Worm (Caenorhabditis elegans) whole organism, young adult: Measurements from ENCODE around the gene Y54H5A.2.
A peak's percentile ranks its signal among the peaks of the same experiment; 100 is the strongest.

ENCODE experiments used
- D2030.7 ChIP-seq: fragments of 200-800 bp; sonication (Bioruptor generic); IDR thresholded peaks from 2 replicates; pipeline ENCODE4 v1.3.6; 2022; ENCODE audit warnings: missing genetic modification reagents, missing genetic modification characterization, missing compliant biosample characterization
- F23B12.7 ChIP-seq: sonication (generic microtip); optimal IDR thresholded peaks from 2 replicates; lab custom pipeline; 2017; ENCODE audit warnings: missing genetic modification characterization, mild to moderate bottlenecking, missing compliant biosample characterization, antibody characterized with exemption, moderate library complexity; ENCODE audit not compliant: insufficient read depth
- F33H1.4 ChIP-seq: fragments of 200-800 bp; sonication (Bioruptor generic); IDR thresholded peaks from 2 replicates; pipeline ENCODE4 v1.3.6; 2022; ENCODE audit warnings: missing genetic modification reagents, missing genetic modification characterization, missing compliant biosample characterization
- F37B4.10 ChIP-seq: fragments of 200-800 bp; sonication (Bioruptor generic); IDR thresholded peaks from 2 replicates; pipeline ENCODE4 v1.3.6; 2022; ENCODE audit warnings: missing genetic modification characterization, missing compliant biosample characterization
- F39B2.1 ChIP-seq: fragments of 200-800 bp; sonication (Bioruptor generic); IDR thresholded peaks from 2 replicates; pipeline ENCODE4 v1.3.6; 2022; ENCODE audit warnings: missing genetic modification reagents, missing genetic modification characterization, missing compliant biosample characterization
- F49E8.2 ChIP-seq: sonication (generic microtip); optimal IDR thresholded peaks from 3 replicates; lab custom pipeline; 2017; ENCODE audit warnings: missing genetic modification characterization, mild to moderate bottlenecking, missing compliant biosample characterization, antibody characterized with exemption, moderate library complexity; ENCODE audit not compliant: insufficient read depth
- K12H6.12 ChIP-seq: fragments of 200-800 bp; sonication (Bioruptor generic); optimal IDR thresholded peaks from 2 replicates; lab custom pipeline; 2018; ENCODE audit warnings: mild to moderate bottlenecking, missing genetic modification characterization, missing compliant biosample characterization
- Y53G8AR.9 ChIP-seq: fragments of 200-800 bp; sonication (Bioruptor generic); conservative IDR thresholded peaks from 2 replicates; pipeline ENCODE4 v1.3.6; 2022; ENCODE audit warnings: missing genetic modification reagents, missing genetic modification characterization, missing compliant biosample characterization
- Y67H2A.10 ChIP-seq: fragments of 200-800 bp; sonication (Bioruptor generic); conservative IDR thresholded peaks from 2 replicates; pipeline ENCODE4 v1.3.6; 2022; ENCODE audit warnings: missing genetic modification reagents, missing genetic modification characterization, missing compliant biosample characterization
- athp-1 ChIP-seq: sonication (generic microtip); optimal IDR thresholded peaks from 2 replicates; lab custom pipeline; 2017; ENCODE audit warnings: mild to moderate bottlenecking, missing genetic modification characterization, missing compliant biosample characterization
- attf-3 ChIP-seq: fragments of 200-800 bp; sonication (Bioruptor generic); conservative IDR thresholded peaks from 2 replicates; pipeline ENCODE4 v1.3.6; 2022; ENCODE audit warnings: missing genetic modification reagents, missing genetic modification characterization, missing compliant biosample characterization
- bed-2 ChIP-seq: fragments of 200-800 bp; sonication (Bioruptor generic); IDR thresholded peaks from 2 replicates; pipeline ENCODE4 v1.3.6; 2022; ENCODE audit warnings: missing genetic modification reagents, missing genetic modification characterization, missing compliant biosample characterization
- ccch-3 ChIP-seq: fragments of 200-800 bp; sonication (Bioruptor generic); optimal IDR thresholded peaks from 2 replicates; lab custom pipeline; 2018; ENCODE audit warnings: mild to moderate bottlenecking, missing genetic modification characterization, missing compliant biosample characterization
- ceh-27 ChIP-seq: fragments of 200-800 bp; sonication (Bioruptor generic); optimal IDR thresholded peaks from 2 replicates; lab custom pipeline; 2018; ENCODE audit warnings: mild to moderate bottlenecking, missing genetic modification characterization, moderate library complexity, missing compliant biosample characterization
- ceh-40 ChIP-seq: fragments of 200-800 bp; sonication (Bioruptor generic); IDR thresholded peaks from 2 replicates; pipeline ENCODE4 v1.3.6; 2022; ENCODE audit warnings: missing genetic modification characterization, missing compliant biosample characterization
- ceh-58 ChIP-seq: fragments of 200-800 bp; sonication (Bioruptor generic); IDR thresholded peaks from 2 replicates; pipeline ENCODE4 v1.3.6; 2022; ENCODE audit warnings: missing genetic modification characterization, missing compliant biosample characterization
- dox-1 ChIP-seq: fragments of 200-800 bp; sonication (Bioruptor generic); IDR thresholded peaks from 2 replicates; pipeline ENCODE4 v1.3.6; 2022; ENCODE audit warnings: missing genetic modification reagents, missing genetic modification characterization, missing compliant biosample characterization
- egrh-3 ChIP-seq: fragments of 200-800 bp; sonication (Bioruptor generic); IDR thresholded peaks from 2 replicates; pipeline ENCODE4 v1.3.6; 2022; ENCODE audit warnings: missing genetic modification reagents, missing genetic modification characterization, missing compliant biosample characterization
- ekl-4 ChIP-seq: fragments of 200-800 bp; sonication (Bioruptor generic); IDR thresholded peaks from 2 replicates; pipeline ENCODE4 v1.3.6; 2022; ENCODE audit warnings: missing genetic modification reagents, missing genetic modification characterization, missing compliant biosample characterization
- ets-4 ChIP-seq: fragments of 200-800 bp; sonication (Bioruptor generic); optimal IDR thresholded peaks from 2 replicates; lab custom pipeline; 2018; ENCODE audit warnings: mild to moderate bottlenecking, missing genetic modification characterization, missing compliant biosample characterization
- him-1 ChIP-seq: sonication (generic microtip); optimal IDR thresholded peaks from 2 replicates; lab custom pipeline; 2016; ENCODE audit warnings: missing genotype, missing genetic modification reagents, missing genetic modification characterization, missing compliant biosample characterization
- hsf-1 ChIP-seq: fragments of 200-800 bp; sonication (Bioruptor generic); IDR thresholded peaks from 2 replicates; pipeline ENCODE4 v1.3.6; 2022; ENCODE audit warnings: missing genetic modification reagents, missing genetic modification characterization, missing compliant biosample characterization
- lin-54 ChIP-seq: fragments of 200-800 bp; sonication (Bioruptor generic); optimal IDR thresholded peaks from 2 replicates; lab custom pipeline; 2018; ENCODE audit warnings: mild to moderate bottlenecking, missing genetic modification characterization, missing compliant biosample characterization
- madf-3 ChIP-seq: fragments of 200-800 bp; sonication (Bioruptor generic); IDR thresholded peaks from 2 replicates; pipeline ENCODE4 v1.3.6; 2022; ENCODE audit warnings: missing genetic modification reagents, missing genetic modification characterization, missing compliant biosample characterization
- madf-6 ChIP-seq: fragments of 200-800 bp; sonication (Bioruptor generic); IDR thresholded peaks from 2 replicates; pipeline ENCODE4 v1.3.6; 2022; ENCODE audit warnings: missing genetic modification reagents, missing genetic modification characterization, missing compliant biosample characterization
- madf-8 ChIP-seq: fragments of 200-800 bp; sonication (Bioruptor generic); conservative IDR thresholded peaks from 2 replicates; pipeline ENCODE4 v1.3.6; 2022; ENCODE audit warnings: missing genetic modification reagents, missing genetic modification characterization, missing compliant biosample characterization
- mcd-1 ChIP-seq: fragments of 200-800 bp; sonication (Bioruptor generic); IDR thresholded peaks from 2 replicates; pipeline ENCODE4 v1.3.6; 2022; ENCODE audit warnings: missing genetic modification reagents, missing genetic modification characterization, missing compliant biosample characterization
- mes-4 ChIP-seq: sonication (generic microtip); optimal IDR thresholded peaks from 2 replicates; lab custom pipeline; 2016; ENCODE audit warnings: missing genotype, missing genetic modification characterization, missing compliant biosample characterization
- nfyb-1 ChIP-seq: fragments of 200-800 bp; sonication (Bioruptor generic); IDR thresholded peaks from 2 replicates; pipeline ENCODE4 v1.3.6; 2022; ENCODE audit warnings: missing genetic modification reagents, missing genetic modification characterization, missing compliant biosample characterization
- nhr-120 ChIP-seq: fragments of 200-800 bp; sonication (Bioruptor generic); IDR thresholded peaks from 2 replicates; pipeline ENCODE4 v1.3.6; 2022; ENCODE audit warnings: missing genetic modification characterization, missing compliant biosample characterization
- nhr-179 ChIP-seq: sonication (generic microtip); optimal IDR thresholded peaks from 2 replicates; lab custom pipeline; 2016; ENCODE audit warnings: mild to moderate bottlenecking, missing genetic modification characterization, missing compliant biosample characterization
- nhr-80 ChIP-seq: sonication (generic microtip); optimal IDR thresholded peaks from 2 replicates; lab custom pipeline; 2016; ENCODE audit warnings: missing genetic modification characterization, missing compliant biosample characterization
- pbrm-1 ChIP-seq: fragments of 200-800 bp; sonication (Bioruptor generic); IDR thresholded peaks from 2 replicates; pipeline ENCODE4 v1.3.6; 2022; ENCODE audit warnings: missing genetic modification reagents, missing genetic modification characterization, missing compliant biosample characterization
- pha-4 ChIP-seq: fragments of 150-350 bp; sonication (generic microtip); optimal IDR thresholded peaks from 2 replicates; lab custom pipeline; 2014; ENCODE audit warnings: missing biosample characterization, missing genetic modification reagents, missing genetic modification characterization
- rec-8 ChIP-seq, 2 experiments: sonication (generic microtip); optimal IDR thresholded peaks; 2 replicates each; lab custom pipeline; 2016; ENCODE audit warnings: mild to moderate bottlenecking in 2 of 2, missing genetic modification characterization in 2 of 2, missing genetic modification reagents in 2 of 2, missing genotype in 2 of 2, missing biosample characterization in 1 of 2, missing compliant biosample characterization in 1 of 2, moderate library complexity in 1 of 2
- repo-1 ChIP-seq: sonication (generic microtip); optimal IDR thresholded peaks from 2 replicates; lab custom pipeline; 2017; ENCODE audit warnings: mild to moderate bottlenecking, missing genetic modification characterization, missing compliant biosample characterization
- tbp1 ChIP-seq: fragments of 200-800 bp; sonication (Bioruptor generic); optimal IDR thresholded peaks from 2 replicates; lab custom pipeline; 2018; ENCODE audit warnings: mild to moderate bottlenecking, missing genetic modification characterization, missing compliant biosample characterization
- unc-62 ChIP-seq: fragments of 150-350 bp; optimal IDR thresholded peaks from 2 replicates; lab custom pipeline; 2014; ENCODE audit warnings: missing biosample characterization, missing genetic modification reagents, missing genetic modification characterization
- xnd-1 ChIP-seq: sonication (generic microtip); optimal IDR thresholded peaks from 2 replicates; lab custom pipeline; 2016; ENCODE audit warnings: missing genotype, missing genetic modification reagents, missing genetic modification characterization, missing compliant biosample characterization
- ztf-18 ChIP-seq: sonication (generic microtip); optimal IDR thresholded peaks from 2 replicates; lab custom pipeline; 2016; ENCODE audit warnings: missing genotype, mild to moderate bottlenecking, missing genetic modification characterization, missing compliant biosample characterization
- ztf-6 ChIP-seq: fragments of 200-800 bp; sonication (Bioruptor generic); IDR thresholded peaks from 2 replicates; pipeline ENCODE4 v1.3.6; 2022; ENCODE audit warnings: missing genetic modification reagents, missing genetic modification characterization, missing compliant biosample characterization

The Y54H5A.2 gene

DNA sequence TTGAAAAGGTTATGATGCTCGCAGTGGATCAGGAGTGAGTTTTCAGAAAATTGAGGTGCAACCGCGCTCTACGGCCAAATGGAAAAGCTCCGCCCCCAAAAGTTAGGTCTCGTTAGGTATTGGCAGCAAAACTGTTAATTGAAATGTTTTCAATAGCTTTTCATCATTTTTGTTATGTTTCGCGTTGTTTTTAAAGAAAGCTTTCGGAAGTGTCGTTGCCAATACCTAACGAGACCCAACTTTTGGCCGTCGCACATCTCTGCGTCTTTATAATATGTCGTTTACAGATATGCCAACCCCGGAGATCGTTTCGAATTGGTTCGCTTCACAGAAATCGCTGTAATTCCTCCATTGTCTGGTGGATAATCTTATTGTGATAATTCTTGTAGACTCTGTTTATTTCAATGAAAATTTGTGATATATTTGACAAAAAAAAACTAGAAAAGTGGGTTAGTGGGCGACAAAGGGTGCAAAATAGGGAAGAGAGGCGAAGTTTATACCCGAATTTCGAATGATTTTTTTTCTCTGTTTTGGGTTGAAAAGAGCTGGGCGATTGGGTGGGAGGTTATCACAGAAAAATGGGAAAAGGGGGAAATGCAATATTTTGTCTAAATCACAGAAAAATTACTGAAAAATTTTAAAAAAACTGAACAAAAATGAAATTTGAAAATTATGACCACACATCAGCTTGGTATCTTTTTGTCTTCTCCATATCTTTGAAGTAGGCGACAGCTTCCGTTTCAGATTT, 47.1 kb upstream of the Y54H5A.2 start (continued):
- TF ChIP-seq madf-3 (GFP tag; lab: Robert Waterston, UW) (0 out of 2 replicates have a peak, but pooled peaks have one; percentile 57), ekl-4 (GFP tag; lab: Robert Waterston, UW) (peak; percentile 56; the same call in 1 of the 2 replicates), tbp1 (peak; percentile 8), F39B2.1 (GFP tag; lab: Robert Waterston, UW) (no peak), F49E8.2 (tag; lab: Kevin White, UChicago) (no peak), madf-8 (no peak; the same call in 1 of the 2 replicates), nhr-179 (no peak), pha-4 (no peak), Y53G8AR.9 (GFP tag; lab: Robert Waterston, UW) (peak; percentile 77), ceh-27 (GFP tag; lab: Kevin White, UChicago) (peak; percentile 25), lin-54 (peak; percentile 28), hsf-1 (GFP tag; lab: Robert Waterston, UW) (no peak), him-1 (peak; percentile 99), mcd-1 (GFP tag; lab: Robert Waterston, UW) (peak; percentile 75), egrh-3 (GFP tag; lab: Robert Waterston, UW) (no peak), ceh-40 (GFP tag; lab: Robert Waterston, UW) (no peak), ztf-6 (GFP tag; lab: Robert Waterston, UW) (no peak), repo-1 (tag; lab: Kevin White, UChicago) (peak; percentile 91), xnd-1 (tag; lab: Kevin White, UChicago) (no peak), unc-62 (GFP tag; lab: Kevin White, UChicago) (no peak), rec-8 (tag; optimal IDR thresholded peaks at IDR 0.05; lab: Kevin White, UChicago) (no peak), F33H1.4 (no peak), ceh-58 (GFP tag; lab: Robert Waterston, UW) (no peak), ztf-18 (tag; lab: Kevin White, UChicago) (no peak), athp-1 (tag; lab: Kevin White, UChicago) (peak; percentile 58), nhr-80 (peak; percentile 42), ets-4 (GFP tag; lab: Kevin White, UChicago) (no peak), dox-1 (GFP tag; lab: Robert Waterston, UW) (peak; percentile 27; the same call in 1 of the 2 replicates), bed-2 (GFP tag; lab: Robert Waterston, UW) (no peak), K12H6.12 (no peak), nfyb-1 (GFP tag; lab: Robert Waterston, UW) (peak; percentile 83), mes-4 (tag; lab: Kevin White, UChicago) (no peak), madf-6 (no peak), F23B12.7 (tag; lab: Kevin White, UChicago) (peak; percentile 18), D2030.7 (GFP tag; lab: Robert Waterston, UW) (no peak), nhr-120 (GFP tag; lab: Robert Waterston, UW) (no peak), pbrm-1 (GFP tag; lab: Robert Waterston, UW) (no peak; the same call in 1 of the 2 replicates), attf-3 (GFP tag; lab: Robert Waterston, UW) (no peak), F37B4.10 (no peak), Y67H2A.10 (GFP tag; lab: Robert Waterston, UW) (no peak), ccch-3 (GFP tag; lab: Kevin White, UChicago) (no peak)
